Worm (Caenorhabditis elegans): ENCODE measurements around the gene K07F5.17.

Gene K07F5.17

DNA sequence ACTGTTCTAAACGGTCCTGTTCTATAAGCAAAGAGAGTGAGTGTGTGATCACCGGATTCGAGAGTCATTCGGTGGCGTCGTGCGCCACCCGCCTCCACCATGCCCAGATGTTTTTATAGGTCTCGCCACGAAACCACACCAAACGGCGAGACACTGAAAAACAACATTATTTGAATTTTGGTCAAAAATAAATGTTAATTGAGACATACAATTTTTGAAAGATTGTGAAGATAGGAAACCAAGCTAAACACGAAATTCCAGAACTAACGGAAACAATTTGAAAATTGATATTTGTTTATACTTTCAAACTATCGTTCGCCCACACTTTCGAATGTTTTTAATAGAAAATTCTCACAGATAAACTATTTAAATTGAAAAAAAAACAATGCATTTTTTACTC lies 17.7 kb upstream of the K07F5.17 start, which contains the start of gene catp-6:
Gene catp-6, minus strand, starts transcription at position 101 of the 400 bp plus-strand sequence.
- TF ChIP-seq nhr-28 (tag; optimal IDR thresholded peaks at IDR 0.05) (no peak), efl-1 (optimal IDR thresholded peaks at IDR 0.05) (no peak), efl-1 (GFP tag; optimal IDR thresholded peaks at IDR 0.05 in 1 of 2) (peak in 1 of 2 experiments; percentile 89)

DNA sequence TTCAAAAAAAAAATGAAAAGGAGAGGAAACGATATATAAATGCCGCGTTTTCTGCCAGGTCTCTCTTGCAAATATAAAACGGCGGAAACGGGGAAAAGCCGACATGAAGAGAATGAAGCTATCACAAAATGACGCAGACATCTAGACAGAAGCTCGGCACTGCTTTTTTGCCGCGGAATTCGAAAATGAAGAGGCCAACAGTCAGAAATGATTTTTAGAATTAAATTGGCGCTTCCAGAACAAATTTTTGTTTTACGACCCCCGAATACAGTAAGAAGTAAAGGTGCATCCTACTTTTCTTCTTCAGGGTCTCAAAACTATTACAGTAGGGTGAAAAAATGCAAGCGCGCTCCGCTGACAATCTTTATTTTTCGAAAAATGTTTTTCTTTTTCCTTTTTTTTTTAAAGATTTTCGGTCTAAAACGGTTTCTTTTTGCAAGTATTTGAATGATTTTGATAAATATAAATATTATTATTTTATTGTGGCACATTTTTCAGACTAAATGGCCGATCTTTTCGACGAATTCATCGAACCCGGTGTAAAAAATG lies 16.9 kb upstream of the K07F5.17 start, which contains the start of gene mtr-4:
Gene mtr-4, plus strand, starts transcription at position 499 of the 549 bp plus-strand sequence.
- TF ChIP-seq nhr-71 (tag; optimal IDR thresholded peaks at IDR 0.05) (peak; percentile 55), xbp-1 (tag; optimal IDR thresholded peaks at IDR 0.05) (peak; percentile 9), lsy-2 (tag; optimal IDR thresholded peaks at IDR 0.05) (peak in 1 of 2 experiments; percentile 53), dpl-1 (GFP tag; optimal IDR thresholded peaks at IDR 0.05) (peak; percentile 33 to 73 (median 59)), swsn-7 (tag; optimal IDR thresholded peaks at IDR 0.05) (peak; percentile 25), lin-14 (GFP tag; optimal IDR thresholded peaks at IDR 0.05) (no peak), fkh-8 (tag; optimal IDR thresholded peaks at IDR 0.05) (peak; percentile 8), mab-9 (GFP tag; IDR thresholded peaks at IDR 0.05) (no peak), skn-1 (tag; optimal IDR thresholded peaks at IDR 0.05) (no peak), efl-1 (optimal IDR thresholded peaks at IDR 0.05) (peak; percentile 32 to 69), efl-1 (GFP tag; optimal IDR thresholded peaks at IDR 0.05 in 1 of 2) (peak; percentile 73 to 95), tbx-2 (tag; optimal IDR thresholded peaks at IDR 0.05) (peak; percentile 2), unc-130 (tag; optimal IDR thresholded peaks at IDR 0.05) (peak; percentile 6), elt-3 (tag; optimal IDR thresholded peaks at IDR 0.05) (no peak), elt-2 (tag; optimal IDR thresholded peaks at IDR 0.05) (peak; percentile 57), lin-15B (tag; optimal IDR thresholded peaks at IDR 0.05) (peak; percentile 21), lin-35 (GFP tag; optimal IDR thresholded peaks at IDR 0.05) (peak; percentile 40 to 63)

DNA sequence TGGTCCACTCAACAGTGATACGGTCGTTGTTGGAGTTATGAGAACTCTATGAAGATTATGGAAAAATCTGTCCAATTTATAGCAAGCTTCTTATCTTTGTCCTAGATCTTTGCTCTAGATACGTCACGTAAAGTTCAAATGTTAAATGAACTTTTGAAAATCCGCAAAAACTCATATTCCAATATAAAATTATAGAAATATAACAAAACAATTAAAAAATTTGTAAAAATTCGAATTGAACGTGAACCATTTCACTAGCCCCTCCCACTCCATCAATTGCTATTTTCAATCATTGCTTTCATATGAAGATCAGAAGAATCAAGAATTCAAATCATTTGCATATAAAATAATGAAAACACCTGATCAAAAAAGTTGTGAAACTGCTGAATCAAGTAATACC lies 9.6 kb upstream of the K07F5.17 start, which contains the start of gene kin-21:
Gene kin-21, plus strand, starts transcription at position 301 of the 400 bp plus-strand sequence.
- TF ChIP-seq nhr-76 (tag; optimal IDR thresholded peaks at IDR 0.05) (no peak), efl-3 (GFP tag; optimal IDR thresholded peaks at IDR 0.05) (no peak), ztf-4 (tag; optimal IDR thresholded peaks at IDR 0.05) (no peak), snpc-4 (tag; optimal IDR thresholded peaks at IDR 0.05) (no peak), skn-1 (tag; optimal IDR thresholded peaks at IDR 0.05) (no peak), pag-3 (tag; optimal IDR thresholded peaks at IDR 0.05; ENCODE audit: borderline replicate concordance, insufficient read depth) (no peak), nhr-90 (tag; optimal IDR thresholded peaks at IDR 0.05; ENCODE audit: poor library complexity) (no peak), hpl-2 (GFP tag; optimal IDR thresholded peaks at IDR 0.05) (no peak), C04F5.9 (tag; optimal IDR thresholded peaks at IDR 0.05) (no peak), zip-4 (GFP tag; optimal IDR thresholded peaks at IDR 0.05) (no peak), elt-2 (tag; optimal IDR thresholded peaks at IDR 0.05) (no peak), fkh-4 (tag; optimal IDR thresholded peaks at IDR 0.05; ENCODE audit: borderline replicate concordance) (no peak), F16B12.6 (tag; optimal IDR thresholded peaks at IDR 0.05) (no peak), xbp-1 (tag; optimal IDR thresholded peaks at IDR 0.05) (no peak), snu-23 (GFP tag; optimal IDR thresholded peaks at IDR 0.05) (no peak), nhr-85 (tag) (no peak), ets-5 (GFP tag; IDR thresholded peaks at IDR 0.05) (no peak), jun-1 (tag; optimal IDR thresholded peaks at IDR 0.05) (no peak)

DNA sequence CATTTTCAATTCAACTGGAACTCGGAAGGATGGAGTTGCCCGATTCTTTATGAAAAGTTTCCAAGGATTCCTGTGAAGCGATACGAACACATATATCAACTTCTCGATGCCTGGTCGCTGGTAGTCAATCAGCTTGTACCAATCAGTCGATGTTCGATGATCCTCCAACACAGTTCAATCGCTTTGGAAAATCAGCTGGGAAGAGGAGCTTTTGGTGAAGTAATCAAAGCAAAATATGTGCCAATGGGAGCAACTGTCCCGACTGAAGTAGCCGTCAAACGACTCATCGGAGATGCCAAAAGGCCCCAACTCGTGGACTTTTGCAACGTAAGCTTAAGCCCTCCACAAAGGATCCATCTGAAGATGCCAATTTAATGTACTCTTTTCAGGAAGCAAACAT lies 8.8 kb upstream of the K07F5.17 start:
- TF ChIP-seq skn-1 (tag; optimal IDR thresholded peaks at IDR 0.05) (no peak), pag-3 (tag; optimal IDR thresholded peaks at IDR 0.05; ENCODE audit: borderline replicate concordance, insufficient read depth) (no peak), xbp-1 (tag; optimal IDR thresholded peaks at IDR 0.05) (no peak), egl-13 (tag; optimal IDR thresholded peaks at IDR 0.05) (no peak), hpl-2 (GFP tag; optimal IDR thresholded peaks at IDR 0.05) (no peak), hlh-4 (tag; optimal IDR thresholded peaks at IDR 0.05) (no peak), tbx-2 (tag; optimal IDR thresholded peaks at IDR 0.05) (no peak), sptf-1 (tag; optimal IDR thresholded peaks at IDR 0.05) (no peak), vab-15 (tag; optimal IDR thresholded peaks at IDR 0.05) (no peak), ztf-4 (tag; optimal IDR thresholded peaks at IDR 0.05) (no peak), lin-35 (GFP tag; optimal IDR thresholded peaks at IDR 0.05) (no peak), nhr-71 (tag; optimal IDR thresholded peaks at IDR 0.05) (no peak), aha-1 (tag; optimal IDR thresholded peaks at IDR 0.05) (no peak), nhr-12 (tag; optimal IDR thresholded peaks at IDR 0.05) (no peak), nhr-85 (tag) (no peak), isw-1 (GFP tag; IDR thresholded peaks at IDR 0.05) (no peak), fkh-10 (GFP tag; optimal IDR thresholded peaks at IDR 0.05) (no peak), dpl-1 (GFP tag; optimal IDR thresholded peaks at IDR 0.05) (no peak), lin-13 (GFP tag; optimal IDR thresholded peaks at IDR 0.05) (no peak), pax-3 (tag; optimal IDR thresholded peaks at IDR 0.05) (no peak)
